Fruit fly (Drosophila melanogaster): ENCODE results near the gene CG6813.
A peak's percentile ranks its signal among the peaks of the same experiment; 100 is the strongest.

Gene CG6813

dm6 chr3R:11625544-11625943, 894 bp downstream of the CG6813 start, which contains the start of gene Zaf1:
Gene Zaf1, minus strand, starts transcription at chr3R:11625644.
- TF ChIP-seq pan (optimal IDR thresholded peaks at IDR 0.05) = no peak

DNA sequence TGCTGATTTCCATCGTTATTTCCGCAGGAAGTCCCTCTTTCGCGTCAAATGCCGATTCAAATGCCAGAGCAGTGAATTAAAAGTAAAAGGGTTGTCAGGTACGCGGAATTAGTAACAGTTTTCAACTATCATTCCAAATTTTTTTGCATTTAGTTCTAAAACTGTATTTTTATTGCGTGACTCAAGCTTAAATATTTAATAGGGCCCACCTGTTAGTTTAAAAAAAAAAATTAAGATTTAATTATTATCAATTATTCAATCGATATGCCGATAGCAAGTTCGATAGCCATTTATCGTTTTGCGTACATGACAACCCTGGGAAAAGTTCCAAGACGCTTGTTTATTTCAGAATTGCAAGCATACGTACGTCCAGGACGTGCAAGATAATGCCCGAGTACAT, 3.4 kb downstream of the CG6813 start, which contains the start of gene CG14711:
Gene CG14711, plus strand, starts transcription at position 315 of the 400 bp plus-strand sequence.
- TF ChIP-seq pan (optimal IDR thresholded peaks at IDR 0.05) = no peak
- no peak for TF ChIP-seq CG8478 (optimal IDR thresholded peaks at IDR 0.05)
- no peak for TF ChIP-seq usp (GFP tag; optimal IDR thresholded peaks at IDR 0.05)
- TF ChIP-seq psq (optimal IDR thresholded peaks at IDR 0.05) = no peak
- no peak for TF ChIP-seq Dll (optimal IDR thresholded peaks at IDR 0.05)
- no peak for TF ChIP-seq EcR (GFP tag; optimal IDR thresholded peaks at IDR 0.05)

dm6 chr3R:11619709-11620409, 6.6 kb downstream of the CG6813 start, which contains the start of the genes Jupiter and CG14710:
Gene Jupiter, minus strand, starts transcription at chr3R:11619906.
Gene CG14710, plus strand, starts transcription at chr3R:11620090.
- TF ChIP-seq pan (optimal IDR thresholded peaks at IDR 0.05) (no peak), usp (GFP tag; optimal IDR thresholded peaks at IDR 0.05) (no peak), EcR (GFP tag; optimal IDR thresholded peaks at IDR 0.05) (no peak), psq (optimal IDR thresholded peaks at IDR 0.05) (no peak), CG8478 (optimal IDR thresholded peaks at IDR 0.05) (no peak), Dll (optimal IDR thresholded peaks at IDR 0.05) (no peak)

dm6 chr3R:11618879-11619278, 7.6 kb downstream of the CG6813 start:
- no peak for TF ChIP-seq EcR (GFP tag; optimal IDR thresholded peaks at IDR 0.05)
- no peak for TF ChIP-seq CG8478 (optimal IDR thresholded peaks at IDR 0.05)
- no peak for TF ChIP-seq psq (optimal IDR thresholded peaks at IDR 0.05)

DNA sequence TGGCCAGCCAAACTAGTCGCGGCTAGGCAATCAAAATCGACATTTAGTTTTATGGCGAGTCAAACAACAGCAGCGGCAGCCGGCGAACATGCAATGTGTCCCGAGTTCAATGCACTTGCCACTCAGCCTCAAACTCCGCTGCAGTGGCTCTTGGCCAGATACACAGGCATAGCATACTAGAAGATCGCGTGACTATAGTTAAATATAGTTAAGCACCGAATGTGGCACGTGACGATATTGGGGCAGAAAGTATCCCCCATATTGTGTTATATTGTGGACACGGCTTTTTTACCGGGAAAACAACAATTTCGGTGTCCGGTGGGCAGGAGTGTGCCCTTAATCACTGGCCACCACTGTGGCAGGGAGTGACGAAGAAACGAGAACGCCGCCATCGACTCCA, 8.6 kb downstream of the CG6813 start:
- peak in 1 of 2 experiments; percentile 70 for TF ChIP-seq EcR (GFP tag; optimal IDR thresholded peaks at IDR 0.05)
- no peak for TF ChIP-seq psq (optimal IDR thresholded peaks at IDR 0.05)

dm6 chr3R:11617363-11617762, 9.1 kb downstream of the CG6813 start:
- TF ChIP-seq CG8478 (optimal IDR thresholded peaks at IDR 0.05) (no peak), psq (optimal IDR thresholded peaks at IDR 0.05) (no peak), Dll (optimal IDR thresholded peaks at IDR 0.05) (no peak), EcR (GFP tag; optimal IDR thresholded peaks at IDR 0.05) (no peak), pan (optimal IDR thresholded peaks at IDR 0.05) (no peak), usp (GFP tag; optimal IDR thresholded peaks at IDR 0.05) (no peak)

DNA sequence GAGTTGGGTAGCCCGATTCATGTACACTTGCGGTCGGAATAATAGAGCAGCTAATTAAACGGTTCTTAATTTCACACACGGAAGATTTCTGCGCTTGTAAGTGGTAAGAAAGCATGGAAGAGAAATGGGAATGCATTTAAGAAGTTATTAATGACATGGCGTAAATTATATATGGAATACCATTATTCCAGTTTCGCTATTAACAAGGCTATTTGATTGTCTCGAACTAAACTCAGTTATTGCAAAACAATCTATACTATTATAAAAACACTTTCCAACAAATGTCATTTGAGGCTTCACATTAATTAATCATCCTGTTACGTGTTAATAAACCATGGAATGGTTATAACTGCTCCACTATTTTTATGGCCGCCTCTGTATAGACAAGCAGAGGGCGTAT, 10.2 kb downstream of the CG6813 start:
- TF ChIP-seq pan (optimal IDR thresholded peaks at IDR 0.05) (no peak), Dll (optimal IDR thresholded peaks at IDR 0.05) (no peak), CG8478 (optimal IDR thresholded peaks at IDR 0.05) (no peak), usp (GFP tag; optimal IDR thresholded peaks at IDR 0.05) (no peak), psq (optimal IDR thresholded peaks at IDR 0.05) (no peak), EcR (GFP tag; optimal IDR thresholded peaks at IDR 0.05) (no peak)

DNA sequence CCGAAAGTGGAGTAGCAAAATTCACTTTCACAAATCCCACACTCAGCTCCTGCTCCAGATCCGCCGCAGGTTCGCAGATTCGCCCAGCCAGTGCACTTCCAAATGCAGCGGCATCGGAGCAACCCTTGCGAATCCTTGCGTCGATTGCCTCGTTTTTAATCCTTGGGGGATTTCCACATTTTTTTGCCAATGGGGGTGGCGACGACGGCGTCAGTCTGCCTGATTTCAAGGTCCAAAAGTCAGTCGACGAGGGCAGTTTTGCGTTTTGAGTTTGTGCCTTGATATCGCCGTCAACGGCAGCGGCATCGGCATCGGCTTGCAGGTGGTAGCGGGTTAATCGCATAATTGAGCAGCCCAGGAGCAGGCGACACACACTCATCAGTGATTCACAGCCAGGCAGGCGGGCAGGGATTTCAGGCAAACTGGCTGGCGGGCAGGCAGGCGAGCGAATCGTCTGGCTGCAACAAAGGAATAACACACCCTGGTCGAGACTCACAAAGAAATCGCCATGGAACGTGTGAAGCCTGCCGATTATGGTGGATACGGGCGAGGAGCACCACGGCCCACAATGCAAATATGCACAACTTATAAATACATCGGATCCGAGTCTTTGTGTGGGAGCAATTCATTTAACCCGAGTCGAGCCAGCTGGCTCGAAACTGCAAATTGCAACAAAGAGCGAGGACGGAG, 10.9 kb downstream of the CG6813 start:
- TF ChIP-seq CG8478 (optimal IDR thresholded peaks at IDR 0.05) (no peak), usp (GFP tag; optimal IDR thresholded peaks at IDR 0.05) (no peak), EcR (GFP tag; optimal IDR thresholded peaks at IDR 0.05) (no peak), pan (optimal IDR thresholded peaks at IDR 0.05) (no peak), Dll (optimal IDR thresholded peaks at IDR 0.05) (no peak)

- no peak for TF ChIP-seq EcR (GFP tag; optimal IDR thresholded peaks at IDR 0.05)
- no peak for TF ChIP-seq usp (GFP tag; optimal IDR thresholded peaks at IDR 0.05)
- no peak for TF ChIP-seq CG8478 (optimal IDR thresholded peaks at IDR 0.05)
- TF ChIP-seq Dll (optimal IDR thresholded peaks at IDR 0.05) = no peak
- TF ChIP-seq pan (optimal IDR thresholded peaks at IDR 0.05) = no peak
- no peak for TF ChIP-seq psq (optimal IDR thresholded peaks at IDR 0.05)
These were observed 11.9 kb downstream of the CG6813 start for dm6 chr3R:11614507-11614906.

dm6 chr3R:11614107-11614506, 12.3 kb downstream of the CG6813 start:
- TF ChIP-seq pan (optimal IDR thresholded peaks at IDR 0.05) (no peak), EcR (GFP tag; optimal IDR thresholded peaks at IDR 0.05) (peak in 1 of 2 experiments; percentile 65), Dll (optimal IDR thresholded peaks at IDR 0.05) (no peak)

dm6 chr3R:11613252-11614036, 13.0 kb downstream of the CG6813 start:
- TF ChIP-seq usp (GFP tag; optimal IDR thresholded peaks at IDR 0.05) (no peak), pan (optimal IDR thresholded peaks at IDR 0.05) (peak; percentile 40)

- no peak for TF ChIP-seq usp (GFP tag; optimal IDR thresholded peaks at IDR 0.05)
- TF ChIP-seq EcR (GFP tag; optimal IDR thresholded peaks at IDR 0.05) = no peak
- no peak for TF ChIP-seq pan (optimal IDR thresholded peaks at IDR 0.05)
- no peak for TF ChIP-seq CG8478 (optimal IDR thresholded peaks at IDR 0.05)
- no peak for TF ChIP-seq Dll (optimal IDR thresholded peaks at IDR 0.05)
- no peak for TF ChIP-seq psq (optimal IDR thresholded peaks at IDR 0.05)
These were observed 14.0 kb downstream of the CG6813 start for dm6 chr3R:11612467-11612866.
